Worm (Caenorhabditis elegans) whole organism, L4 larva: ENCODE data around the gene str-52.

ENCODE experiments used
- F10B5.3 ChIP-seq: sonication (generic microtip); optimal IDR thresholded peaks from 2 replicates; lab custom pipeline; 2016; ENCODE audit warnings: mild to moderate bottlenecking, missing genetic modification characterization, missing compliant biosample characterization
- F37D6.2 ChIP-seq: sonication (generic microtip); optimal IDR thresholded peaks from 2 replicates; lab custom pipeline; 2016; ENCODE audit warnings: mild to moderate bottlenecking, missing genetic modification characterization, missing compliant biosample characterization
- F49E8.2 ChIP-seq: sonication (generic microtip); optimal IDR thresholded peaks from 2 replicates; lab custom pipeline; 2016; ENCODE audit warnings: missing compliant biosample characterization, mild to moderate bottlenecking, missing genetic modification characterization, borderline replicate concordance
- Y105C5A.15 ChIP-seq: fragments of 200-800 bp; sonication (Bioruptor generic); IDR thresholded peaks from 2 replicates; pipeline ENCODE4 v1.3.6; 2022; ENCODE audit warnings: missing genetic modification characterization, missing compliant biosample characterization
- ZK546.5 ChIP-seq, 2 experiments: sonication (generic microtip); optimal IDR thresholded peaks; 2 replicates each; lab custom pipeline; 2017; ENCODE audit warnings: missing biosample characterization in 2 of 2, missing genetic modification characterization in 2 of 2
- aly-2 ChIP-seq: sonication (generic microtip); optimal IDR thresholded peaks from 2 replicates; lab custom pipeline; 2018; ENCODE audit warnings: missing biosample characterization, missing genetic modification characterization
- attf-4 ChIP-seq: sonication (generic microtip); optimal IDR thresholded peaks from 3 replicates; lab custom pipeline; 2017; ENCODE audit warnings: missing biosample characterization, missing genetic modification characterization
- ceh-20 ChIP-seq: fragments of 200-800 bp; sonication (Bioruptor generic); IDR thresholded peaks from 2 replicates; pipeline ENCODE4 v1.3.6; 2022; ENCODE audit warnings: missing genetic modification reagents, missing genetic modification characterization, missing compliant biosample characterization
- ceh-44 ChIP-seq: fragments of 200-800 bp; sonication (Bioruptor generic); IDR thresholded peaks from 2 replicates; pipeline ENCODE4 v1.3.6; 2022; ENCODE audit warnings: missing genetic modification reagents, missing genetic modification characterization, missing compliant biosample characterization
- ceh-62 ChIP-seq: sonication (generic microtip); optimal IDR thresholded peaks from 2 replicates; lab custom pipeline; 2017; ENCODE audit warnings: missing biosample characterization, missing genetic modification characterization
- ceh-82 ChIP-seq: sonication (generic microtip); optimal IDR thresholded peaks from 2 replicates; lab custom pipeline; 2017; ENCODE audit warnings: missing biosample characterization, missing genetic modification characterization
- daf-12 ChIP-seq: fragments of 150-350 bp; optimal IDR thresholded peaks from 2 replicates; lab custom pipeline; 2014; ENCODE audit warnings: missing biosample characterization, missing genetic modification reagents, missing genetic modification characterization
- daf-16 ChIP-seq, 3 experiments: sonication (generic microtip); optimal IDR thresholded peaks; 2 replicates each; lab custom pipeline; 2016 to 2017; ENCODE audit warnings: missing genetic modification characterization in 3 of 3, missing genetic modification reagents in 3 of 3, mild to moderate bottlenecking in 2 of 3, missing compliant biosample characterization in 2 of 3, missing biosample characterization in 1 of 3, moderate library complexity in 1 of 3
- daf-19 ChIP-seq: fragments of 200-800 bp; sonication (Bioruptor generic); conservative IDR thresholded peaks from 2 replicates; pipeline ENCODE4 v1.3.6; 2022; ENCODE audit warnings: missing genetic modification characterization, missing compliant biosample characterization
- daf-8 ChIP-seq: fragments of 200-800 bp; sonication (Bioruptor generic); IDR thresholded peaks from 2 replicates; pipeline ENCODE4 v1.3.6; 2022; ENCODE audit warnings: missing genetic modification characterization, missing compliant biosample characterization
- dpl-1 ChIP-seq: fragments of 150-350 bp; optimal IDR thresholded peaks from 2 replicates; lab custom pipeline; 2014; ENCODE audit warnings: missing biosample characterization, missing genetic modification reagents, missing genetic modification characterization
- egl-27 ChIP-seq: sonication (generic microtip); optimal IDR thresholded peaks from 3 replicates; lab custom pipeline; 2017; ENCODE audit warnings: missing biosample characterization, missing genetic modification reagents, missing genetic modification characterization
- egl-43 ChIP-seq: fragments of 200-800 bp; sonication (Bioruptor generic); IDR thresholded peaks from 2 replicates; pipeline ENCODE4 v1.3.6; 2022; ENCODE audit warnings: missing genetic modification reagents, missing genetic modification characterization, missing compliant biosample characterization
- fkh-10 ChIP-seq: fragments of 150-350 bp; optimal IDR thresholded peaks from 2 replicates; lab custom pipeline; 2014; ENCODE audit warnings: missing biosample characterization, missing genetic modification reagents, missing genetic modification characterization
- hlh-11 ChIP-seq: fragments of 200-800 bp; sonication (Bioruptor generic); optimal IDR thresholded peaks from 2 replicates; lab custom pipeline; 2018; ENCODE audit warnings: mild to moderate bottlenecking, missing genetic modification characterization, missing compliant biosample characterization
- hlh-30 ChIP-seq: sonication (generic microtip); optimal IDR thresholded peaks from 2 replicates; lab custom pipeline; 2017; ENCODE audit warnings: antibody characterized with exemption, mild to moderate bottlenecking, missing genetic modification characterization, missing compliant biosample characterization; ENCODE audit not compliant: insufficient read depth
- jun-1 ChIP-seq: fragments of 150-350 bp; optimal IDR thresholded peaks from 2 replicates; lab custom pipeline; 2014; ENCODE audit warnings: missing biosample characterization, missing genetic modification reagents, missing genetic modification characterization
- lim-7 ChIP-seq: fragments of 200-800 bp; sonication (Bioruptor generic); IDR thresholded peaks from 2 replicates; pipeline ENCODE4 v1.3.6; 2022; ENCODE audit warnings: missing genetic modification characterization, missing compliant biosample characterization
- lin-1 ChIP-seq: fragments of 200-800 bp; sonication (Bioruptor generic); IDR thresholded peaks from 2 replicates; pipeline ENCODE4 v1.3.6; 2022; ENCODE audit warnings: missing genetic modification reagents, missing genetic modification characterization, missing compliant biosample characterization
- lin-13 ChIP-seq: fragments of 150-350 bp; optimal IDR thresholded peaks from 2 replicates; lab custom pipeline; 2014; ENCODE audit warnings: missing biosample characterization, missing genetic modification reagents, missing genetic modification characterization
- lin-15B ChIP-seq: fragments of 150-350 bp; sonication (generic microtip); optimal IDR thresholded peaks from 3 replicates; lab custom pipeline; 2014; ENCODE audit warnings: missing biosample characterization, missing genetic modification characterization
- lin-38 ChIP-seq: fragments of 200-800 bp; sonication (Bioruptor generic); IDR thresholded peaks from 2 replicates; pipeline ENCODE4 v1.3.6; 2022; ENCODE audit warnings: missing genetic modification reagents, missing genetic modification characterization, missing compliant biosample characterization
- lin-39 ChIP-seq: fragments of 150-350 bp; optimal IDR thresholded peaks from 2 replicates; lab custom pipeline; 2014; ENCODE audit warnings: missing biosample characterization, missing genetic modification reagents, missing genetic modification characterization
- lir-3 ChIP-seq: sonication (generic microtip); optimal IDR thresholded peaks from 2 replicates; lab custom pipeline; 2016; ENCODE audit warnings: mild to moderate bottlenecking, missing genetic modification characterization, missing compliant biosample characterization
- lsy-2 ChIP-seq, 2 experiments: fragments of 150-350 bp in 1 of 2; sonication (generic microtip) in 1 of 2; optimal IDR thresholded peaks; 2 replicates each; lab custom pipeline; 2014 to 2017; ENCODE audit warnings: missing biosample characterization in 2 of 2, missing genetic modification characterization in 2 of 2
- madf-5 ChIP-seq, 2 experiments: fragments of 200-800 bp; sonication (Bioruptor generic); IDR thresholded peaks; 2 replicates each; pipeline ENCODE4 v1.3.6; 2022; ENCODE audit warnings: missing compliant biosample characterization in 2 of 2, missing genetic modification characterization in 2 of 2
- mdl-1 ChIP-seq, 2 experiments: fragments of 150-350 bp in 1 of 2; sonication (generic microtip) in 1 of 2; optimal IDR thresholded peaks; 2 replicates each; lab custom pipeline; 2014 to 2017; ENCODE audit warnings: missing biosample characterization in 2 of 2, missing genetic modification characterization in 2 of 2
- mep-1 ChIP-seq: fragments of 150-350 bp; sonication (generic microtip); optimal IDR thresholded peaks from 3 replicates; lab custom pipeline; 2014; ENCODE audit warnings: missing biosample characterization, missing genetic modification characterization
- mes-2 ChIP-seq: sonication (generic microtip); optimal IDR thresholded peaks from 2 replicates; lab custom pipeline; 2016; ENCODE audit warnings: missing genotype, mild to moderate bottlenecking, missing genetic modification characterization, missing compliant biosample characterization; ENCODE audit not compliant: poor library complexity, severe bottlenecking
- nhr-10 ChIP-seq: fragments of 150-350 bp; optimal IDR thresholded peaks from 2 replicates; lab custom pipeline; 2014; ENCODE audit warnings: missing biosample characterization, missing genetic modification characterization
- nhr-102 ChIP-seq: sonication (generic microtip); optimal IDR thresholded peaks from 2 replicates; lab custom pipeline; 2016; ENCODE audit warnings: mild to moderate bottlenecking, missing genetic modification characterization, moderate library complexity, missing compliant biosample characterization
- nhr-11 ChIP-seq: fragments of 150-350 bp; optimal IDR thresholded peaks from 2 replicates; lab custom pipeline; 2014; ENCODE audit warnings: missing biosample characterization, missing genetic modification characterization
- nhr-111 ChIP-seq: fragments of 200-800 bp; sonication (Bioruptor generic); optimal IDR thresholded peaks from 2 replicates; lab custom pipeline; 2018; ENCODE audit warnings: mild to moderate bottlenecking, missing genetic modification characterization, missing compliant biosample characterization
- nhr-48 ChIP-seq: sonication (generic microtip); optimal IDR thresholded peaks from 2 replicates; lab custom pipeline; 2016; ENCODE audit warnings: mild to moderate bottlenecking, missing genetic modification characterization, missing compliant biosample characterization
- nhr-6 ChIP-seq: fragments of 150-350 bp; optimal IDR thresholded peaks from 2 replicates; lab custom pipeline; 2014; ENCODE audit warnings: missing biosample characterization, missing genetic modification characterization
- pha-4 ChIP-seq, 2 experiments: fragments of 150-350 bp in 1 of 2; fragments of 200-800 bp in 1 of 2; sonication (Bioruptor generic) in 1 of 2; IDR thresholded peaks in 1 of 2; optimal IDR thresholded peaks in 1 of 2; 2 replicates each; pipeline versions ENCODE4 v1.3.6 to Lab custom; 2014 to 2022; ENCODE audit warnings: missing genetic modification characterization in 2 of 2, missing genetic modification reagents in 2 of 2, missing biosample characterization in 1 of 2, missing compliant biosample characterization in 1 of 2
- pqm-1 ChIP-seq: sonication (generic microtip); optimal IDR thresholded peaks from 2 replicates; lab custom pipeline; 2017; ENCODE audit warnings: missing biosample characterization, missing genetic modification characterization
- saeg-2 ChIP-seq: fragments of 200-800 bp; sonication (Bioruptor generic); IDR thresholded peaks from 2 replicates; pipeline ENCODE4 v1.3.6; 2022; ENCODE audit warnings: missing genetic modification reagents, missing genetic modification characterization, missing compliant biosample characterization
- sdz-12 ChIP-seq: fragments of 200-800 bp; sonication (Bioruptor generic); optimal IDR thresholded peaks from 2 replicates; lab custom pipeline; 2018; ENCODE audit warnings: mild to moderate bottlenecking, missing genetic modification characterization, missing compliant biosample characterization
- unc-62 ChIP-seq, 3 experiments: fragments of 150-350 bp in 1 of 3; sonication (generic microtip); optimal IDR thresholded peaks in 2 of 3; peaks in 1 of 3; 1 replicate in 1 of 3; 2 replicates in 2 of 3; lab custom pipeline; 2014 to 2017; ENCODE audit warnings: missing biosample characterization in 3 of 3, missing genetic modification characterization in 3 of 3, missing genetic modification reagents in 3 of 3, missing genotype in 1 of 3
- vab-7 ChIP-seq: fragments of 200-800 bp; sonication (Bioruptor generic); IDR thresholded peaks from 2 replicates; pipeline ENCODE4 v1.3.6; 2022; ENCODE audit warnings: missing genetic modification reagents, missing genetic modification characterization, missing compliant biosample characterization
- zfp-2 ChIP-seq: sonication (generic microtip); optimal IDR thresholded peaks from 2 replicates; lab custom pipeline; 2016; ENCODE audit warnings: mild to moderate bottlenecking, missing genetic modification characterization, missing compliant biosample characterization
- zfp-3 ChIP-seq: fragments of 200-800 bp; sonication (Bioruptor generic); conservative IDR thresholded peaks from 2 replicates; pipeline ENCODE4 v1.3.6; 2022; ENCODE audit warnings: missing genetic modification reagents, missing genetic modification characterization, missing compliant biosample characterization
- zip-2 ChIP-seq: fragments of 150-350 bp; optimal IDR thresholded peaks from 2 replicates; lab custom pipeline; 2014; ENCODE audit warnings: missing biosample characterization, missing genetic modification characterization
- ztf-11 ChIP-seq: fragments of 150-350 bp; optimal IDR thresholded peaks from 2 replicates; lab custom pipeline; 2014; ENCODE audit warnings: missing biosample characterization, missing genetic modification characterization

The str-52 gene

ce11 chrV:2126996-2127585 is 18.9 kb downstream of the str-52 start, which contains the start of gene ldp-1:
Gene ldp-1, plus strand, starts transcription at chrV:2127535.
- TF ChIP-seq ceh-62 (tag; lab: Kevin White, UChicago), result no peak
- no peak for TF ChIP-seq nhr-111 (GFP tag; lab: Kevin White, UChicago)
- TF ChIP-seq daf-8, result no peak
- no peak for TF ChIP-seq Y105C5A.15 (GFP tag; lab: Robert Waterston, UW)
- TF ChIP-seq nhr-6 (tag; lab: Kevin White, UChicago), result no peak
- TF ChIP-seq pha-4 (GFP tag; IDR thresholded peaks at IDR 0.05; lab: Robert Waterston, UW), result no peak
- no peak for TF ChIP-seq pha-4 (tag; optimal IDR thresholded peaks at IDR 0.05; lab: Kevin White, UChicago)
- TF ChIP-seq ztf-11, result no peak
- no peak for TF ChIP-seq jun-1
- TF ChIP-seq lin-38, result peak; percentile 64
- no peak for TF ChIP-seq daf-16 (GFP tag; optimal IDR thresholded peaks at IDR 0.05; lab: Kevin White, UChicago)
- TF ChIP-seq daf-16 (tag; optimal IDR thresholded peaks at IDR 0.05; lab: Kevin White, UChicago), result no peak
- TF ChIP-seq egl-43 (GFP tag; lab: Robert Waterston, UW), result no peak
- TF ChIP-seq mes-2, result peak; percentile 97
- no peak for TF ChIP-seq egl-27
- no peak for TF ChIP-seq saeg-2 (GFP tag; lab: Robert Waterston, UW)
- no peak for TF ChIP-seq zfp-2 (tag; lab: Kevin White, UChicago)
- no peak for TF ChIP-seq nhr-48 (tag; lab: Kevin White, UChicago)
- TF ChIP-seq lin-13, result no peak
- TF ChIP-seq lin-1 (GFP tag; lab: Robert Waterston, UW), result no peak
- 0 out of 2 replicates have a peak, but pooled peaks have one; percentile 25 for TF ChIP-seq zfp-3 (GFP tag; lab: Robert Waterston, UW)
- TF ChIP-seq daf-19 (GFP tag; lab: Robert Waterston, UW), result no peak
- TF ChIP-seq lsy-2 (tag; optimal IDR thresholded peaks at IDR 0.05; lab: Kevin White, UChicago), result peak in 1 of 2 experiments; percentile 73
- peak in 1 of 2 experiments; percentile 88 for TF ChIP-seq unc-62 (GFP tag; optimal IDR thresholded peaks at IDR 0.05 in 1 of 2; lab: Kevin White, UChicago)
- no peak for TF ChIP-seq unc-62 (tag; optimal IDR thresholded peaks at IDR 0.05; lab: Kevin White, UChicago)
- TF ChIP-seq lim-7 (GFP tag; lab: Robert Waterston, UW), result no peak
- TF ChIP-seq aly-2 (tag; lab: Kevin White, UChicago), result no peak
- no peak for TF ChIP-seq ceh-82 (tag; lab: Kevin White, UChicago)
- TF ChIP-seq ceh-20 (GFP tag; lab: Robert Waterston, UW), result no peak; the same call in 1 of the 2 replicates
- TF ChIP-seq madf-5 (GFP tag; IDR thresholded peaks at IDR 0.05; lab: Robert Waterston, UW), result no peak
- TF ChIP-seq nhr-10 (tag; lab: Kevin White, UChicago), result no peak
- TF ChIP-seq daf-12 (tag; lab: Kevin White, UChicago), result no peak
- no peak for TF ChIP-seq sdz-12 (GFP tag; lab: Kevin White, UChicago)
- TF ChIP-seq dpl-1, result peak; percentile 94
- no peak for TF ChIP-seq lir-3
- TF ChIP-seq pqm-1 (tag; lab: Kevin White, UChicago), result no peak
- TF ChIP-seq mep-1 (tag; lab: Kevin White, UChicago), result peak; percentile 10
- no peak for TF ChIP-seq lin-39 (tag; lab: Kevin White, UChicago)
- no peak for TF ChIP-seq attf-4 (tag; lab: Kevin White, UChicago)
- no peak for TF ChIP-seq ceh-44
- peak; percentile 34 for TF ChIP-seq hlh-11 (tag; lab: Kevin White, UChicago)
- TF ChIP-seq F49E8.2 (tag; lab: Kevin White, UChicago), result peak; percentile 25
- TF ChIP-seq fkh-10, result no peak
- TF ChIP-seq ZK546.5 (tag; optimal IDR thresholded peaks at IDR 0.05; lab: Kevin White, UChicago), result no peak
- TF ChIP-seq hlh-30, result no peak
- no peak for TF ChIP-seq nhr-102
- TF ChIP-seq F10B5.3 (tag; lab: Kevin White, UChicago), result no peak
- TF ChIP-seq zip-2 (tag; lab: Kevin White, UChicago), result no peak
- no peak for TF ChIP-seq lin-15B (tag; lab: Kevin White, UChicago)
- TF ChIP-seq vab-7 (GFP tag; lab: Robert Waterston, UW), result no peak
- TF ChIP-seq F37D6.2, result no peak
- TF ChIP-seq nhr-11, result no peak
- TF ChIP-seq mdl-1 (tag; optimal IDR thresholded peaks at IDR 0.05; lab: Kevin White, UChicago), result no peak
